Fruit fly (Drosophila melanogaster) whole organism, embryonic: ENCODE results near the gene Dredd.

Source experiments
- Abd-B ChIP-seq: fragments of 200-800 bp; sonication (Bioruptor generic); optimal IDR thresholded peaks from 2 replicates; lab custom pipeline; 2018; ENCODE audit warnings: missing biosample characterization, mild to moderate bottlenecking, missing genetic modification characterization, moderate library complexity
- CG1024 ChIP-seq: fragments of 200-800 bp; sonication (Bioruptor generic); IDR thresholded peaks from 2 replicates; pipeline ENCODE4 v1.3.6; 2022; ENCODE audit warnings: missing biosample characterization, missing genetic modification characterization
- CG10431 ChIP-seq: fragments of 200-800 bp; sonication (Bioruptor generic); optimal IDR thresholded peaks from 3 replicates; lab custom pipeline; 2018; ENCODE audit warnings: missing biosample characterization, mild to moderate bottlenecking, missing genetic modification characterization
- CG10654 ChIP-seq: fragments of 200-800 bp; sonication (Bioruptor generic); optimal IDR thresholded peaks from 2 replicates; lab custom pipeline; 2016; ENCODE audit warnings: missing biosample characterization, missing genetic modification characterization
- CG10959 ChIP-seq: fragments of 200-800 bp; sonication (Bioruptor generic); IDR thresholded peaks from 2 replicates; pipeline ENCODE4 v1.3.6; 2022; ENCODE audit warnings: missing biosample characterization, missing genetic modification characterization
- CG11560 ChIP-seq: fragments of 200-800 bp; sonication (Bioruptor generic); IDR thresholded peaks from 3 replicates; pipeline ENCODE4 v1.3.6; 2022; ENCODE audit warnings: missing biosample characterization, missing genetic modification characterization
- CG12744 ChIP-seq: fragments of 200-800 bp; sonication (Bioruptor generic); optimal IDR thresholded peaks from 2 replicates; lab custom pipeline; 2016; ENCODE audit warnings: missing biosample characterization, missing genetic modification characterization
- CG13894 ChIP-seq: fragments of 200-800 bp; sonication (Bioruptor generic); optimal IDR thresholded peaks from 3 replicates; lab custom pipeline; 2018; ENCODE audit warnings: missing biosample characterization, mild to moderate bottlenecking, missing genetic modification characterization, moderate library complexity
- CG14050 ChIP-seq: fragments of 200-800 bp; sonication (Bioruptor generic); IDR thresholded peaks from 3 replicates; pipeline ENCODE4 v1.3.6; 2022; ENCODE audit warnings: missing biosample characterization, missing genetic modification characterization
- CG15269 ChIP-seq: fragments of 200-800 bp; sonication (Bioruptor generic); optimal IDR thresholded peaks from 2 replicates; lab custom pipeline; 2018; ENCODE audit warnings: missing biosample characterization, mild to moderate bottlenecking, missing genetic modification characterization, moderate library complexity
- CG17802 ChIP-seq: fragments of 200-800 bp; sonication (Bioruptor generic); optimal IDR thresholded peaks from 2 replicates; lab custom pipeline; 2018; ENCODE audit warnings: missing biosample characterization, mild to moderate bottlenecking, missing genetic modification characterization, moderate library complexity
- CG17829 ChIP-seq: fragments of 200-800 bp; optimal IDR thresholded peaks from 2 replicates; lab custom pipeline; 2019; ENCODE audit warnings: missing biosample characterization, mild to moderate bottlenecking, missing genetic modification characterization, moderate library complexity
- CG1792 ChIP-seq: fragments of 200-800 bp; sonication (Bioruptor generic); optimal IDR thresholded peaks from 2 replicates; lab custom pipeline; 2016; ENCODE audit warnings: missing biosample characterization, missing genetic modification characterization
- CG2202 ChIP-seq: fragments of 200-800 bp; sonication (Bioruptor generic); optimal IDR thresholded peaks from 2 replicates; lab custom pipeline; 2018; ENCODE audit warnings: missing biosample characterization, mild to moderate bottlenecking, missing genetic modification characterization
- CG3726 ChIP-seq: fragments of 200-800 bp; sonication (Bioruptor generic); IDR thresholded peaks from 3 replicates; pipeline ENCODE4, ENCODE4 v1.3.6; 2022; ENCODE audit warnings: missing biosample characterization, missing genetic modification characterization
- CG4424 ChIP-seq: fragments of 200-800 bp; sonication (Bioruptor generic); optimal IDR thresholded peaks from 3 replicates; lab custom pipeline; 2016; ENCODE audit warnings: missing biosample characterization, missing genetic modification characterization
- CG5245 ChIP-seq: fragments of 200-800 bp; sonication (Bioruptor generic); optimal IDR thresholded peaks from 3 replicates; lab custom pipeline; 2016; ENCODE audit warnings: missing biosample characterization, missing genetic modification characterization
- CG7271 ChIP-seq: fragments of 200-800 bp; sonication (Bioruptor generic); optimal IDR thresholded peaks from 2 replicates; lab custom pipeline; 2018; ENCODE audit warnings: missing biosample characterization, mild to moderate bottlenecking, missing genetic modification characterization, moderate library complexity
- CG8359 ChIP-seq: fragments of 200-800 bp; sonication (Bioruptor generic); optimal IDR thresholded peaks from 2 replicates; lab custom pipeline; 2017; ENCODE audit warnings: missing biosample characterization, mild to moderate bottlenecking, missing genetic modification characterization, borderline replicate concordance
- CG9215 ChIP-seq: fragments of 200-800 bp; sonication (Bioruptor generic); IDR thresholded peaks from 2 replicates; pipeline ENCODE4 v1.3.6; 2022; ENCODE audit warnings: missing biosample characterization, missing genetic modification characterization
- CG9437 ChIP-seq: fragments of 200-800 bp; sonication (Bioruptor generic); optimal IDR thresholded peaks from 2 replicates; lab custom pipeline; 2018; ENCODE audit warnings: missing biosample characterization, mild to moderate bottlenecking, missing genetic modification characterization
- Elba2 ChIP-seq: fragments of 200-800 bp; sonication (Bioruptor generic); optimal IDR thresholded peaks from 3 replicates; lab custom pipeline; 2016; ENCODE audit warnings: missing biosample characterization, missing genetic modification characterization
- Max ChIP-seq: fragments of 200-800 bp; sonication (Bioruptor generic); optimal IDR thresholded peaks from 2 replicates; lab custom pipeline; 2016; ENCODE audit warnings: missing biosample characterization, mild to moderate bottlenecking, missing genetic modification characterization
- Mes4 ChIP-seq: fragments of 200-800 bp; sonication (Bioruptor generic); optimal IDR thresholded peaks from 2 replicates; lab custom pipeline; 2016; ENCODE audit warnings: missing biosample characterization, missing genetic modification characterization
- Nf-YB ChIP-seq: fragments of 200-800 bp; sonication (Bioruptor generic); optimal IDR thresholded peaks from 3 replicates; lab custom pipeline; 2019; ENCODE audit warnings: missing biosample characterization, mild to moderate bottlenecking, missing genetic modification characterization, moderate library complexity
- Nf-YC ChIP-seq: fragments of 200-800 bp; optimal IDR thresholded peaks from 3 replicates; lab custom pipeline; 2019; ENCODE audit warnings: missing biosample characterization, mild to moderate bottlenecking, missing genetic modification characterization, moderate library complexity
- Ssrp ChIP-seq: fragments of 200-800 bp; sonication (Bioruptor generic); optimal IDR thresholded peaks from 2 replicates; lab custom pipeline; 2018; ENCODE audit warnings: missing biosample characterization, mild to moderate bottlenecking, missing genetic modification characterization, moderate library complexity
- Tbp ChIP-seq: fragments of >200 bp; optimal IDR thresholded peaks from 2 replicates; lab custom pipeline; 2018; ENCODE audit warnings: missing biosample characterization, missing genetic modification characterization
- Xrp1 ChIP-seq: fragments of 200-800 bp; sonication (Bioruptor generic); IDR thresholded peaks from 2 replicates; pipeline ENCODE4 v1.3.6; 2022; ENCODE audit warnings: missing biosample characterization, missing genetic modification characterization
- YL-1 ChIP-seq: fragments of 200-800 bp; sonication (Bioruptor generic); optimal IDR thresholded peaks from 3 replicates; lab custom pipeline; 2017; ENCODE audit warnings: missing biosample characterization, mild to moderate bottlenecking, missing genetic modification characterization
- ab ChIP-seq: fragments of 200-800 bp; sonication (Bioruptor generic); optimal IDR thresholded peaks from 2 replicates; lab custom pipeline; 2016; ENCODE audit warnings: missing biosample characterization, missing genetic modification characterization
- al ChIP-seq: fragments of 200-800 bp; sonication (Bioruptor generic); IDR thresholded peaks from 2 replicates; pipeline ENCODE4 v1.3.6; 2022; ENCODE audit warnings: missing biosample characterization, missing genetic modification characterization
- amos ChIP-seq: fragments of 200-800 bp; sonication (Bioruptor generic); IDR thresholded peaks from 2 replicates; pipeline ENCODE4 v1.3.6; 2022; ENCODE audit warnings: missing biosample characterization, missing genetic modification characterization; ENCODE audit not compliant: partially characterized antibody
- ara ChIP-seq: fragments of 200-800 bp; sonication (Bioruptor generic); IDR thresholded peaks from 2 replicates; pipeline ENCODE4 v1.3.6; 2022; ENCODE audit warnings: missing biosample characterization, missing genetic modification characterization
- bigmax ChIP-seq: fragments of 200-800 bp; sonication (Bioruptor generic); optimal IDR thresholded peaks from 2 replicates; lab custom pipeline; 2018; ENCODE audit warnings: missing biosample characterization, mild to moderate bottlenecking, missing genetic modification characterization
- ci ChIP-seq: fragments of 200-800 bp; sonication (Bioruptor generic); IDR thresholded peaks from 3 replicates; pipeline ENCODE4 v1.3.6; 2022; ENCODE audit warnings: missing biosample characterization, missing genetic modification characterization
- eve ChIP-seq, 2 experiments: fragments of >200 bp; optimal IDR thresholded peaks; 2 replicates each; lab custom pipeline; 2017; ENCODE audit warnings: missing biosample characterization in 2 of 2, missing genetic modification characterization in 2 of 2
- gcm2 ChIP-seq: fragments of 200-800 bp; sonication (Bioruptor generic); optimal IDR thresholded peaks from 2 replicates; lab custom pipeline; 2016; ENCODE audit warnings: missing biosample characterization, missing genetic modification characterization
- gsb-n ChIP-seq: fragments of 200-800 bp; sonication (Bioruptor generic); optimal IDR thresholded peaks from 3 replicates; lab custom pipeline; 2018; ENCODE audit warnings: missing biosample characterization, mild to moderate bottlenecking, missing genetic modification characterization
- her ChIP-seq: fragments of 200-800 bp; sonication (Bioruptor generic); optimal IDR thresholded peaks from 2 replicates; lab custom pipeline; 2016; ENCODE audit warnings: missing biosample characterization, missing genetic modification characterization
- lmd ChIP-seq: fragments of 200-800 bp; sonication (Bioruptor generic); IDR thresholded peaks from 2 replicates; pipeline ENCODE4 v1.3.6; 2022; ENCODE audit warnings: missing biosample characterization, missing genetic modification characterization
- mld ChIP-seq: fragments of 200-800 bp; sonication (Bioruptor generic); IDR thresholded peaks from 3 replicates; pipeline ENCODE4 v1.3.6; 2022; ENCODE audit warnings: missing biosample characterization, missing genetic modification characterization; ENCODE audit not compliant: partially characterized antibody
- org-1 ChIP-seq: fragments of 200-800 bp; sonication (Bioruptor generic); optimal IDR thresholded peaks from 2 replicates; lab custom pipeline; 2017; ENCODE audit warnings: missing biosample characterization, missing genetic modification characterization
- pan ChIP-seq, 4 experiments: fragments of >200 bp in 3 of 4; fragments of 200-800 bp in 1 of 4; sonication (Bioruptor generic) in 1 of 4; optimal IDR thresholded peaks in 3 of 4; IDR thresholded peaks in 1 of 4; 2 replicates each; pipeline versions ENCODE4 v1.3.6 to Lab custom; 2017 to 2022; ENCODE audit warnings: missing biosample characterization in 2 of 4, missing genetic modification characterization in 2 of 4, mixed read lengths in 1 of 4
- prd ChIP-seq, 3 experiments: fragments of >200 bp in 2 of 3; fragments of 200-800 bp in 1 of 3; sonication (Bioruptor generic) in 1 of 3; optimal IDR thresholded peaks in 2 of 3; IDR thresholded peaks in 1 of 3; 2 replicates in 2 of 3; 3 replicates in 1 of 3; pipeline versions ENCODE4 v1.3.6 to Lab custom; 2017 to 2022; ENCODE audit warnings: missing biosample characterization in 1 of 3, missing genetic modification characterization in 1 of 3
- pum ChIP-seq: fragments of 200-800 bp; sonication (Bioruptor generic); optimal IDR thresholded peaks from 2 replicates; lab custom pipeline; 2016; ENCODE audit warnings: missing biosample characterization, missing genetic modification characterization
- pzg ChIP-seq: fragments of 200-800 bp; sonication (Bioruptor generic); optimal IDR thresholded peaks from 3 replicates; lab custom pipeline; 2018; ENCODE audit warnings: missing biosample characterization, mild to moderate bottlenecking, missing genetic modification characterization, moderate library complexity
- sd ChIP-seq: fragments of 200-800 bp; sonication (Bioruptor generic); optimal IDR thresholded peaks from 3 replicates; lab custom pipeline; 2018; ENCODE audit warnings: missing biosample characterization, mild to moderate bottlenecking, missing genetic modification characterization, moderate library complexity
- slp2 ChIP-seq: fragments of 200-800 bp; sonication (Bioruptor generic); optimal IDR thresholded peaks from 2 replicates; lab custom pipeline; 2016; ENCODE audit warnings: missing biosample characterization, missing genetic modification characterization
- z ChIP-seq: fragments of 200-800 bp; sonication (Bioruptor generic); IDR thresholded peaks from 3 replicates; pipeline ENCODE4 v1.3.6; 2022; ENCODE audit warnings: missing biosample characterization, missing genetic modification characterization
- zfh2 ChIP-seq: fragments of 200-800 bp; sonication (Bioruptor generic); optimal IDR thresholded peaks from 2 replicates; lab custom pipeline; 2016; ENCODE audit warnings: missing biosample characterization, missing genetic modification characterization

Gene Dredd

DNA sequence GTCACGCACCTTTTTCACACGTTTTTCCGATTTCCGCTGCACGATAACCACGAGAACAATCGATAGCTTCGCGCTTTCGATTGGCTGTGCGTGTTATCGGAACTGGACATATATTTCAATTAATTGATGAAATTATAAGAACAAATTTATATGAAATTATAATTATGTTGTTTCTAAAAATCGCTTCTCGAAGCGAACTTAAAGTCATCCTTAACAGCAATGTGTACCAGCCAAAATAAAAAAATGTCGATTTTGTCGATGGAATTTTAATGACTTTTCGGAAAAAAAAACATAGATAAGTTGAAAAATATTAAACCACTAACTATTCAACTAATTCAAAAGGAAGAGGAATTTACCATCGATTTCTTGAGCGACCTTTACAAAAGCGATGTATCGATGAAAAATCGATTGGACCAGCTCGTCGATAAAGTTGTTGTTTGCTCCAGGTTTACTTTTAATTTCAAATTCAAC, 10.2 kb downstream of the Dredd start, which contains the start of the genes CG13364 and Hinfp (continued):
- no peak for TF ChIP-seq eve (GFP tag; optimal IDR thresholded peaks at IDR 0.05; lab: Kevin White, UChicago)
- TF ChIP-seq gcm2 (GFP tag; lab: Kevin White, UChicago), result no peak
- no peak for TF ChIP-seq Mes4 (GFP tag; lab: Kevin White, UChicago)
- no peak for TF ChIP-seq org-1 (GFP tag; lab: Kevin White, UChicago)
- no peak for TF ChIP-seq Tbp (GFP tag; lab: Kevin White, UChicago)
- TF ChIP-seq prd (optimal IDR thresholded peaks at IDR 0.05; lab: Kevin White, UChicago), result no peak
- TF ChIP-seq prd (GFP tag; IDR thresholded peaks at IDR 0.05; lab: Robert Waterston, UW), result no peak
- no peak for TF ChIP-seq CG2202 (tag; lab: Kevin White, UChicago)
- no peak for TF ChIP-seq CG10431 (GFP tag; lab: Kevin White, UChicago)
- no peak for TF ChIP-seq gsb-n (tag; lab: Kevin White, UChicago)
- no peak for TF ChIP-seq Ssrp (tag; lab: Kevin White, UChicago)
- no peak for TF ChIP-seq CG9437
- TF ChIP-seq Max (GFP tag; lab: Kevin White, UChicago), result peak; percentile 44
- TF ChIP-seq CG8359 (GFP tag; lab: Kevin White, UChicago), result no peak
- TF ChIP-seq CG13894 (tag; lab: Kevin White, UChicago), result no peak
- TF ChIP-seq ab (GFP tag; lab: Kevin White, UChicago), result no peak
- TF ChIP-seq CG14050, result no peak
- TF ChIP-seq CG17802, result no peak
- TF ChIP-seq pum (GFP tag; lab: Kevin White, UChicago), result no peak
- TF ChIP-seq sd (tag; lab: Kevin White, UChicago), result peak; percentile 23
- no peak for TF ChIP-seq her (GFP tag; lab: Kevin White, UChicago)
- TF ChIP-seq CG1024 (GFP tag; lab: Robert Waterston, UW), result no peak
- no peak for TF ChIP-seq al
- TF ChIP-seq YL-1 (GFP tag; lab: Kevin White, UChicago), result peak; percentile 22
- TF ChIP-seq Nf-YB (GFP tag; lab: Kevin White, UChicago), result no peak
- TF ChIP-seq Nf-YC (tag; lab: Kevin White, UChicago), result peak; percentile 23
- TF ChIP-seq ci (GFP tag; lab: Robert Waterston, UW), result no peak
- TF ChIP-seq CG12744 (GFP tag; lab: Kevin White, UChicago), result no peak
- TF ChIP-seq CG9215 (GFP tag; lab: Robert Waterston, UW), result no peak
- TF ChIP-seq mld, result peak; percentile 69; the same call in 2 of the 3 replicates
- peak; percentile 24 for TF ChIP-seq pzg (GFP tag; lab: Kevin White, UChicago)
- no peak for TF ChIP-seq Xrp1 (GFP tag; lab: Robert Waterston, UW)
- no peak for TF ChIP-seq CG4424 (GFP tag; lab: Kevin White, UChicago)
- no peak for TF ChIP-seq z
- no peak for TF ChIP-seq Abd-B (GFP tag; lab: Kevin White, UChicago)
- no peak for TF ChIP-seq CG5245 (GFP tag; lab: Kevin White, UChicago)
- TF ChIP-seq CG17829 (tag; lab: Kevin White, UChicago), result peak; percentile 54
- no peak for TF ChIP-seq CG3726 (GFP tag; lab: Robert Waterston, UW)
- TF ChIP-seq CG10959 (GFP tag; lab: Robert Waterston, UW), result no peak
- TF ChIP-seq CG15269 (tag; lab: Kevin White, UChicago), result no peak
- TF ChIP-seq zfh2 (GFP tag; lab: Kevin White, UChicago), result no peak
- no peak for TF ChIP-seq bigmax (GFP tag; lab: Kevin White, UChicago)
- TF ChIP-seq lmd (GFP tag; lab: Robert Waterston, UW), result no peak
- no peak for TF ChIP-seq Elba2 (GFP tag; lab: Kevin White, UChicago)
- no peak for TF ChIP-seq pan (optimal IDR thresholded peaks at IDR 0.05; lab: Kevin White, UChicago)
- TF ChIP-seq pan (GFP tag; optimal IDR thresholded peaks at IDR 0.05 in 1 of 2, IDR thresholded peaks at IDR 0.05 in 1 of 2), result no peak
- TF ChIP-seq ara (GFP tag; lab: Robert Waterston, UW), result no peak
- no peak for TF ChIP-seq CG1792 (GFP tag; lab: Kevin White, UChicago)
- no peak for TF ChIP-seq CG7271
- peak; percentile 67 for TF ChIP-seq amos (GFP tag; lab: Robert Waterston, UW)
- no peak for TF ChIP-seq CG11560
- TF ChIP-seq slp2 (GFP tag; lab: Kevin White, UChicago), result no peak
- TF ChIP-seq CG10654 (GFP tag; lab: Kevin White, UChicago), result no peak
